Fruit fly (Drosophila melanogaster) whole organism, embryonic: Measurements from ENCODE around the gene Vsx1.

ENCODE experiments used
- CG10274 ChIP-seq: fragments of 200-800 bp; sonication (Bioruptor generic); optimal IDR thresholded peaks from 3 replicates; lab custom pipeline; 2017; ENCODE audit warnings: missing biosample characterization, mild to moderate bottlenecking, missing genetic modification characterization
- CG12299 ChIP-seq: fragments of 200-800 bp; sonication (Bioruptor generic); optimal IDR thresholded peaks from 2 replicates; lab custom pipeline; 2018; ENCODE audit warnings: missing biosample characterization, mild to moderate bottlenecking, missing genetic modification characterization
- CG1233 ChIP-seq: fragments of 200-800 bp; sonication (Bioruptor generic); optimal IDR thresholded peaks from 4 replicates; lab custom pipeline; 2018; ENCODE audit warnings: missing biosample characterization, mild to moderate bottlenecking, missing genetic modification characterization
- CG13624 ChIP-seq: fragments of 200-800 bp; sonication (Bioruptor generic); optimal IDR thresholded peaks from 2 replicates; lab custom pipeline; 2016; ENCODE audit warnings: missing biosample characterization, missing genetic modification characterization
- CG14965 ChIP-seq: fragments of 200-800 bp; sonication (Bioruptor generic); optimal IDR thresholded peaks from 2 replicates; lab custom pipeline; 2016; ENCODE audit warnings: missing biosample characterization, missing genetic modification characterization, borderline replicate concordance
- CG15479 ChIP-seq: fragments of 200-800 bp; sonication (Bioruptor generic); optimal IDR thresholded peaks from 3 replicates; lab custom pipeline; 2019; ENCODE audit warnings: missing biosample characterization, mild to moderate bottlenecking, missing genetic modification characterization, moderate library complexity
- CG1602 ChIP-seq: fragments of 200-800 bp; sonication (Bioruptor generic); optimal IDR thresholded peaks from 3 replicates; lab custom pipeline; 2016; ENCODE audit warnings: missing biosample characterization, missing genetic modification characterization
- CG18599 ChIP-seq: fragments of 200-800 bp; sonication (Bioruptor generic); optimal IDR thresholded peaks from 3 replicates; lab custom pipeline; 2017; ENCODE audit warnings: missing biosample characterization, missing genetic modification characterization, mild to moderate bottlenecking, moderate library complexity, missing genetic modification reagents
- CG18619 ChIP-seq: fragments of 200-800 bp; sonication (Bioruptor generic); optimal IDR thresholded peaks from 3 replicates; lab custom pipeline; 2017; ENCODE audit warnings: missing biosample characterization, mild to moderate bottlenecking, missing genetic modification characterization
- CG43689 ChIP-seq: fragments of 200-800 bp; sonication (Bioruptor generic); IDR thresholded peaks from 2 replicates; pipeline ENCODE4 v1.3.6; 2022; ENCODE audit warnings: missing biosample characterization, missing genetic modification characterization
- CG8765 ChIP-seq: fragments of 200-800 bp; sonication (Bioruptor generic); IDR thresholded peaks from 2 replicates; pipeline ENCODE4 v1.3.6; 2022; ENCODE audit warnings: missing biosample characterization, missing genetic modification characterization
- CG9215 ChIP-seq: fragments of 200-800 bp; sonication (Bioruptor generic); IDR thresholded peaks from 2 replicates; pipeline ENCODE4 v1.3.6; 2022; ENCODE audit warnings: missing biosample characterization, missing genetic modification characterization
- CG9609 ChIP-seq: fragments of 200-800 bp; sonication (Bioruptor generic); optimal IDR thresholded peaks from 3 replicates; lab custom pipeline; 2016; ENCODE audit warnings: missing biosample characterization, missing genetic modification characterization
- CG9797 ChIP-seq: fragments of 200-800 bp; sonication (Bioruptor generic); optimal IDR thresholded peaks from 3 replicates; lab custom pipeline; 2018; ENCODE audit warnings: missing biosample characterization, mild to moderate bottlenecking, missing genetic modification characterization
- Camta ChIP-seq: fragments of 200-800 bp; sonication (Bioruptor generic); optimal IDR thresholded peaks from 2 replicates; lab custom pipeline; 2016; ENCODE audit warnings: missing biosample characterization, missing genetic modification characterization
- CkIIα-i1 ChIP-seq: fragments of 200-800 bp; sonication (Bioruptor generic); IDR thresholded peaks from 2 replicates; pipeline ENCODE4 v1.3.6; 2022; ENCODE audit warnings: missing biosample characterization, missing genetic modification characterization
- CoRest ChIP-seq: fragments of 200-800 bp; sonication (Bioruptor generic); optimal IDR thresholded peaks from 3 replicates; lab custom pipeline; 2018; ENCODE audit warnings: missing biosample characterization, mild to moderate bottlenecking, missing genetic modification characterization, moderate library complexity
- D19A ChIP-seq: fragments of 200-800 bp; optimal IDR thresholded peaks from 3 replicates; lab custom pipeline; 2019; ENCODE audit warnings: missing biosample characterization, mild to moderate bottlenecking, missing genetic modification characterization, moderate library complexity
- ERR ChIP-seq: fragments of 200-800 bp; sonication (Bioruptor generic); optimal IDR thresholded peaks from 2 replicates; lab custom pipeline; 2016; ENCODE audit warnings: missing biosample characterization, missing genetic modification characterization
- Eip74EF ChIP-seq, 2 experiments: fragments of 200-800 bp in 1 of 2; fragments of >200 bp in 1 of 2; sonication (Bioruptor generic) in 1 of 2; optimal IDR thresholded peaks; 2 replicates each; lab custom pipeline; 2017 to 2019; ENCODE audit warnings: missing biosample characterization in 2 of 2, missing genetic modification characterization in 2 of 2, mild to moderate bottlenecking in 1 of 2, moderate library complexity in 1 of 2
- HHEX ChIP-seq: fragments of 200-800 bp; sonication (Bioruptor generic); optimal IDR thresholded peaks from 3 replicates; lab custom pipeline; 2017; ENCODE audit warnings: missing biosample characterization, mild to moderate bottlenecking, missing genetic modification characterization, missing genetic modification reagents
- HLHmδ ChIP-seq: fragments of 200-800 bp; sonication (Bioruptor generic); optimal IDR thresholded peaks from 2 replicates; lab custom pipeline; 2018; ENCODE audit warnings: missing biosample characterization, mild to moderate bottlenecking, missing genetic modification characterization, moderate library complexity
- Hey ChIP-seq: fragments of 200-800 bp; sonication (Bioruptor generic); optimal IDR thresholded peaks from 3 replicates; lab custom pipeline; 2018; ENCODE audit warnings: missing biosample characterization, mild to moderate bottlenecking, missing genetic modification characterization
- HmgZ ChIP-seq: fragments of 200-800 bp; sonication (Bioruptor generic); optimal IDR thresholded peaks from 2 replicates; lab custom pipeline; 2018; ENCODE audit warnings: missing biosample characterization, mild to moderate bottlenecking, missing genetic modification characterization
- Lim3 ChIP-seq: fragments of 200-800 bp; sonication (Bioruptor generic); IDR thresholded peaks from 2 replicates; pipeline ENCODE4 v1.3.6; 2022; ENCODE audit warnings: missing biosample characterization, missing genetic modification characterization
- Opbp ChIP-seq: fragments of 200-800 bp; sonication (Bioruptor generic); IDR thresholded peaks from 3 replicates; pipeline ENCODE4 v1.3.6; 2022; ENCODE audit warnings: missing biosample characterization, missing genetic modification characterization; ENCODE audit not compliant: partially characterized antibody
- Rx ChIP-seq: fragments of 200-800 bp; sonication (Bioruptor generic); IDR thresholded peaks from 2 replicates; pipeline ENCODE4 v1.3.6; 2022; ENCODE audit warnings: missing biosample characterization, missing genetic modification characterization
- Sin3A ChIP-seq: fragments of >200 bp; optimal IDR thresholded peaks from 2 replicates; lab custom pipeline; 2018
- Sry-β ChIP-seq: fragments of 200-800 bp; sonication (Bioruptor generic); optimal IDR thresholded peaks from 2 replicates; lab custom pipeline; 2018; ENCODE audit warnings: missing biosample characterization, mild to moderate bottlenecking, missing genetic modification characterization, moderate library complexity
- Stat92E ChIP-seq, 3 experiments: fragments of >200 bp in 2 of 3; fragments of 200-800 bp in 1 of 3; sonication (Bioruptor generic) in 1 of 3; optimal IDR thresholded peaks; 2 replicates each; lab custom pipeline; 2017 to 2019; ENCODE audit warnings: missing biosample characterization in 3 of 3, missing genetic modification characterization in 3 of 3, mild to moderate bottlenecking in 1 of 3, moderate library complexity in 1 of 3
- TFAM ChIP-seq: fragments of 200-800 bp; sonication (Bioruptor generic); optimal IDR thresholded peaks from 2 replicates; lab custom pipeline; 2017; ENCODE audit warnings: missing biosample characterization, missing genetic modification characterization, inconsistent platforms
- ab ChIP-seq: fragments of 200-800 bp; sonication (Bioruptor generic); optimal IDR thresholded peaks from 2 replicates; lab custom pipeline; 2016; ENCODE audit warnings: missing biosample characterization, missing genetic modification characterization
- bab2 ChIP-seq: fragments of 200-800 bp; sonication (Bioruptor generic); optimal IDR thresholded peaks from 2 replicates; lab custom pipeline; 2016; ENCODE audit warnings: missing biosample characterization, missing genetic modification characterization
- emc ChIP-seq: fragments of 200-800 bp; sonication (Bioruptor generic); optimal IDR thresholded peaks from 2 replicates; lab custom pipeline; 2016; ENCODE audit warnings: missing biosample characterization, missing genetic modification characterization
- ems ChIP-seq: fragments of 200-800 bp; sonication (Bioruptor generic); optimal IDR thresholded peaks from 3 replicates; lab custom pipeline; 2016; ENCODE audit warnings: missing biosample characterization, missing genetic modification characterization
- eve ChIP-seq, 2 experiments: fragments of >200 bp; optimal IDR thresholded peaks; 2 replicates each; lab custom pipeline; 2017; ENCODE audit warnings: missing biosample characterization in 2 of 2, missing genetic modification characterization in 2 of 2
- exex ChIP-seq: fragments of 200-800 bp; sonication (Bioruptor generic); optimal IDR thresholded peaks from 4 replicates; lab custom pipeline; 2018; ENCODE audit warnings: missing biosample characterization, mild to moderate bottlenecking, missing genetic modification characterization, moderate library complexity
- fru ChIP-seq: fragments of >200 bp; optimal IDR thresholded peaks from 2 replicates; lab custom pipeline; 2017
- ftz-f1 ChIP-seq: fragments of 200-800 bp; sonication (Bioruptor generic); optimal IDR thresholded peaks from 2 replicates; lab custom pipeline; 2016; ENCODE audit warnings: missing biosample characterization, missing genetic modification characterization
- h ChIP-seq: fragments of >200 bp; optimal IDR thresholded peaks from 2 replicates; lab custom pipeline; 2017
- nerfin-1 ChIP-seq: fragments of 200-800 bp; sonication (Bioruptor generic); optimal IDR thresholded peaks from 3 replicates; lab custom pipeline; 2019; ENCODE audit warnings: missing biosample characterization, mild to moderate bottlenecking, missing genetic modification characterization, moderate library complexity
- p53 ChIP-seq: fragments of 200-800 bp; sonication (Bioruptor generic); optimal IDR thresholded peaks from 2 replicates; lab custom pipeline; 2016; ENCODE audit warnings: missing biosample characterization, missing genetic modification characterization
- phol ChIP-seq: fragments of 200-800 bp; sonication (Bioruptor generic); optimal IDR thresholded peaks from 3 replicates; lab custom pipeline; 2018; ENCODE audit warnings: missing biosample characterization, mild to moderate bottlenecking, missing genetic modification characterization, moderate library complexity
- pita ChIP-seq: fragments of 200-800 bp; sonication (Bioruptor generic); optimal IDR thresholded peaks from 2 replicates; lab custom pipeline; 2017; ENCODE audit warnings: missing biosample characterization, mild to moderate bottlenecking, missing genetic modification characterization
- run ChIP-seq: fragments of 200-800 bp; sonication (Bioruptor generic); optimal IDR thresholded peaks from 3 replicates; lab custom pipeline; 2018; ENCODE audit warnings: missing biosample characterization, mild to moderate bottlenecking, missing genetic modification characterization
- sens ChIP-seq: fragments of 200-800 bp; sonication (Bioruptor generic); peaks from one replicate; lab custom pipeline; 2016; ENCODE audit warnings: missing biosample characterization, missing genetic modification characterization
- sim ChIP-seq: fragments of 200-800 bp; sonication (Bioruptor generic); IDR thresholded peaks from 2 replicates; pipeline ENCODE4 v1.3.6; 2022; ENCODE audit warnings: missing biosample characterization, missing genetic modification characterization
- sna ChIP-seq: fragments of 200-800 bp; sonication (Bioruptor generic); IDR thresholded peaks from 2 replicates; pipeline ENCODE4 v1.3.6; 2022; ENCODE audit warnings: missing biosample characterization, missing genetic modification characterization; ENCODE audit not compliant: partially characterized antibody
- stc ChIP-seq: fragments of 200-800 bp; sonication (Bioruptor generic); IDR thresholded peaks from 2 replicates; pipeline ENCODE4 v1.3.6; 2022; ENCODE audit warnings: missing biosample characterization, missing genetic modification characterization
- tap ChIP-seq: fragments of 200-800 bp; optimal IDR thresholded peaks from 3 replicates; lab custom pipeline; 2019; ENCODE audit warnings: missing biosample characterization, mild to moderate bottlenecking, missing genetic modification characterization, moderate library complexity
- tgo ChIP-seq: fragments of 200-800 bp; sonication (Bioruptor generic); IDR thresholded peaks from 3 replicates; pipeline ENCODE4 v1.3.6; 2022; ENCODE audit warnings: missing biosample characterization, missing genetic modification characterization
- vvl ChIP-seq: fragments of 200-800 bp; sonication (Bioruptor generic); IDR thresholded peaks from 2 replicates; pipeline ENCODE4 v1.3.6; 2022; ENCODE audit warnings: missing biosample characterization, missing genetic modification characterization
- wdn ChIP-seq: fragments of 200-800 bp; sonication (Bioruptor generic); IDR thresholded peaks from 2 replicates; pipeline ENCODE4 v1.3.6; 2022; ENCODE audit warnings: missing biosample characterization, missing genetic modification characterization

Gene Vsx1

dm6 chrX:5563929-5564328, 30.1 kb upstream of the Vsx1 start (continued):
- TF ChIP-seq Hey = no peak
- TF ChIP-seq sens = peak; percentile 88
- TF ChIP-seq D19A (tag; lab: Kevin White, UChicago) = no peak
- TF ChIP-seq CG18599 (GFP tag; lab: Kevin White, UChicago) = peak; percentile 22
- TF ChIP-seq CG13624 = no peak
- no peak for TF ChIP-seq Sin3A
- no peak for TF ChIP-seq Stat92E (GFP tag; optimal IDR thresholded peaks at IDR 0.05; lab: Kevin White, UChicago)
- no peak for TF ChIP-seq nerfin-1 (tag; lab: Kevin White, UChicago)
- TF ChIP-seq CoRest (tag; lab: Kevin White, UChicago) = no peak
- TF ChIP-seq CG9215 (GFP tag; lab: Robert Waterston, UW) = no peak
- TF ChIP-seq run (tag; lab: Kevin White, UChicago) = no peak
- no peak for TF ChIP-seq tgo (GFP tag; lab: Robert Waterston, UW)
- TF ChIP-seq CG9609 (GFP tag; lab: Kevin White, UChicago) = peak; percentile 1
- TF ChIP-seq CG1602 (GFP tag; lab: Kevin White, UChicago) = no peak
- TF ChIP-seq CG1233 (GFP tag; lab: Kevin White, UChicago) = no peak
- no peak for TF ChIP-seq Opbp (GFP tag; lab: Robert Waterston, UW)
- no peak for TF ChIP-seq sim (GFP tag; lab: Robert Waterston, UW)
- no peak for TF ChIP-seq CkIIα-i1 (GFP tag; lab: Robert Waterston, UW)
- TF ChIP-seq exex (tag; lab: Kevin White, UChicago) = no peak
- no peak for TF ChIP-seq eve (GFP tag; optimal IDR thresholded peaks at IDR 0.05; lab: Kevin White, UChicago)
- no peak for TF ChIP-seq stc (GFP tag; lab: Robert Waterston, UW)
- TF ChIP-seq sna (GFP tag; lab: Robert Waterston, UW) = no peak
- no peak for TF ChIP-seq CG15479 (GFP tag; lab: Kevin White, UChicago)
- TF ChIP-seq Eip74EF (GFP tag; optimal IDR thresholded peaks at IDR 0.05; lab: Kevin White, UChicago) = no peak
- TF ChIP-seq emc (GFP tag; lab: Kevin White, UChicago) = no peak
- no peak for TF ChIP-seq fru
- no peak for TF ChIP-seq CG12299 (tag; lab: Kevin White, UChicago)
- TF ChIP-seq wdn = no peak
- TF ChIP-seq HHEX (GFP tag; lab: Kevin White, UChicago) = no peak
- TF ChIP-seq ab = no peak
- peak; percentile 17 for TF ChIP-seq phol (tag; lab: Kevin White, UChicago)
- TF ChIP-seq Lim3 (GFP tag; lab: Robert Waterston, UW) = no peak
- TF ChIP-seq HmgZ (tag; lab: Kevin White, UChicago) = no peak
- no peak for TF ChIP-seq CG10274 (GFP tag; lab: Kevin White, UChicago)
- TF ChIP-seq pita (GFP tag; lab: Kevin White, UChicago) = no peak
- no peak for TF ChIP-seq CG14965
- no peak for TF ChIP-seq ftz-f1
- TF ChIP-seq ems = no peak
- TF ChIP-seq HLHmδ (GFP tag; lab: Kevin White, UChicago) = no peak
- TF ChIP-seq TFAM (GFP tag; lab: Kevin White, UChicago) = no peak
- no peak for TF ChIP-seq ERR (GFP tag; lab: Kevin White, UChicago)
- no peak for TF ChIP-seq p53 (GFP tag; lab: Kevin White, UChicago)
- 0 out of 2 replicates have a peak, but pooled peaks have one; percentile 4 for TF ChIP-seq Rx (GFP tag; lab: Robert Waterston, UW)
- no peak for TF ChIP-seq CG9797 (GFP tag; lab: Kevin White, UChicago)
- TF ChIP-seq CG43689 = no peak
- no peak for TF ChIP-seq bab2 (GFP tag; lab: Kevin White, UChicago)
- peak; percentile 64; the same call in 1 of the 2 replicates for TF ChIP-seq CG8765 (GFP tag; lab: Robert Waterston, UW)
- no peak for TF ChIP-seq Camta (GFP tag; lab: Kevin White, UChicago)
- TF ChIP-seq CG18619 = no peak
- no peak for TF ChIP-seq Sry-β (GFP tag; lab: Kevin White, UChicago)
- no peak for TF ChIP-seq tap
- no peak for TF ChIP-seq h (lab: Kevin White, UChicago)
- TF ChIP-seq vvl (GFP tag; lab: Robert Waterston, UW) = no peak
